Fruit fly (Drosophila melanogaster): ENCODE measurements around the gene promL.

DNA sequence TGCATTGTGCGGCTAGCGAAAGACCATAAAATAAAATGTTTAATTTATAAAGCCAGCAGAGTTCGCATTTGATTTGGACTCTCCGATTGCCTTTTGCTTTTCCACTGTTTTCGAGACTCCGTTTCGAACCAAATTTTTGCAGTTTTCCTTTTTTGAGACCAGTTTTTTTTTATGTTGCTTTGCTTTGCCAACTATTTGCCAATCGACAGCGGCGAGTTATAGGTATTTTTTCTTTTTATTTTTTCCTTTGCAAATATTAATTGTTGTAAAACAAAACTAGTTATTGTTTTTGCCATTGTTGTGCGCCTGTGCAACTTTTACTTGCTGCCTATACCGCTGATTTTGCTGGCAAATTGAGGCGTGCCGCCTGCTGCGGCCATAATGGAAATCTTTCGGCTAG, 22.0 kb downstream of the promL start:
- TF ChIP-seq CG6792 (GFP tag; optimal IDR thresholded peaks at IDR 0.05) (no peak), Sox15 (GFP tag; optimal IDR thresholded peaks at IDR 0.05) (no peak), fkh (GFP tag; optimal IDR thresholded peaks at IDR 0.05) (no peak), CG16779 (tag; optimal IDR thresholded peaks at IDR 0.05) (no peak), esn (GFP tag; optimal IDR thresholded peaks at IDR 0.05) (no peak), Gug (GFP tag; IDR thresholded peaks at IDR 0.05) (no peak), Ets21C (GFP tag; optimal IDR thresholded peaks at IDR 0.05) (no peak), Eip78C (GFP tag) (no peak), spab (GFP tag; optimal IDR thresholded peaks at IDR 0.05) (no peak), fd85E (GFP tag; optimal IDR thresholded peaks at IDR 0.05) (no peak), Hr38 (GFP tag; optimal IDR thresholded peaks at IDR 0.05) (no peak), achi (GFP tag; optimal IDR thresholded peaks at IDR 0.05) (no peak), Eip93F (GFP tag; optimal IDR thresholded peaks at IDR 0.05) (no peak), Lpt (GFP tag; optimal IDR thresholded peaks at IDR 0.05) (no peak)
